Worm (Caenorhabditis elegans) whole organism, late embryonic: ENCODE measurements around the gene srx-125.

Experiments used
- F13H6.1 ChIP-seq: sonication (generic microtip); optimal IDR thresholded peaks from 2 replicates; lab custom pipeline; 2016; ENCODE audit warnings: missing genetic modification characterization, missing compliant biosample characterization
- K09A11.1 ChIP-seq: sonication (generic microtip); optimal IDR thresholded peaks from 2 replicates; lab custom pipeline; 2017; ENCODE audit warnings: antibody characterized with exemption, mild to moderate bottlenecking, missing genetic modification characterization, missing compliant biosample characterization; ENCODE audit not compliant: insufficient read depth
- Y22D7AL.16 ChIP-seq: sonication (generic microtip); optimal IDR thresholded peaks from 2 replicates; lab custom pipeline; 2016; ENCODE audit warnings: missing genetic modification characterization, missing compliant biosample characterization
- ahr-1 ChIP-seq: sonication (generic microtip); optimal IDR thresholded peaks from 2 replicates; lab custom pipeline; 2016; ENCODE audit warnings: missing genetic modification characterization, missing compliant biosample characterization
- ceh-19 ChIP-seq: fragments of 200-800 bp; sonication (Bioruptor generic); optimal IDR thresholded peaks from 2 replicates; lab custom pipeline; 2018; ENCODE audit warnings: mild to moderate bottlenecking, missing genetic modification characterization, missing compliant biosample characterization
- ceh-22 ChIP-seq: sonication (generic microtip); optimal IDR thresholded peaks from 2 replicates; lab custom pipeline; 2017; ENCODE audit warnings: missing biosample characterization, missing genetic modification characterization
- ceh-24 ChIP-seq: sonication (generic microtip); optimal IDR thresholded peaks from 2 replicates; lab custom pipeline; 2016; ENCODE audit warnings: mild to moderate bottlenecking, missing genetic modification characterization, missing compliant biosample characterization
- ceh-31 ChIP-seq: sonication (generic microtip); optimal IDR thresholded peaks from 2 replicates; lab custom pipeline; 2016; ENCODE audit warnings: missing genetic modification characterization, missing compliant biosample characterization
- ceh-34 ChIP-seq: sonication (generic microtip); optimal IDR thresholded peaks from 2 replicates; lab custom pipeline; 2016; ENCODE audit warnings: mild to moderate bottlenecking, missing genetic modification characterization, missing compliant biosample characterization
- ceh-45 ChIP-seq: fragments of 200-800 bp; sonication (Bioruptor generic); IDR thresholded peaks from 2 replicates; pipeline ENCODE4 v1.3.6; 2022; ENCODE audit warnings: missing genetic modification reagents, missing genetic modification characterization, missing compliant biosample characterization
- ceh-48 ChIP-seq: sonication (generic microtip); optimal IDR thresholded peaks from 2 replicates; lab custom pipeline; 2016; ENCODE audit warnings: missing genetic modification characterization, inconsistent platforms, missing compliant biosample characterization
- ceh-6 ChIP-seq: fragments of 200-800 bp; sonication (Bioruptor generic); optimal IDR thresholded peaks from 2 replicates; lab custom pipeline; 2018; ENCODE audit warnings: mild to moderate bottlenecking, missing genetic modification characterization, missing compliant biosample characterization
- che-1 ChIP-seq: sonication (generic microtip); optimal IDR thresholded peaks from 2 replicates; lab custom pipeline; 2016; ENCODE audit warnings: mild to moderate bottlenecking, missing genetic modification characterization, missing compliant biosample characterization
- dmd-4 ChIP-seq: sonication (generic microtip); optimal IDR thresholded peaks from 2 replicates; lab custom pipeline; 2016; ENCODE audit warnings: borderline replicate concordance, missing genetic modification characterization, missing compliant biosample characterization
- elt-2 ChIP-seq: sonication (generic microtip); optimal IDR thresholded peaks from 2 replicates; lab custom pipeline; 2016; ENCODE audit warnings: missing genetic modification reagents, missing genetic modification characterization, missing compliant biosample characterization
- elt-4 ChIP-seq: sonication (generic microtip); optimal IDR thresholded peaks from 2 replicates; lab custom pipeline; 2016; ENCODE audit warnings: missing genetic modification characterization, missing compliant biosample characterization
- eyg-1 ChIP-seq: sonication (generic microtip); optimal IDR thresholded peaks from 2 replicates; lab custom pipeline; 2016; ENCODE audit warnings: missing genotype, missing genetic modification characterization, missing compliant biosample characterization
- fax-1 ChIP-seq: sonication (generic microtip); optimal IDR thresholded peaks from 2 replicates; lab custom pipeline; 2016; ENCODE audit warnings: missing genotype, missing genetic modification characterization, missing compliant biosample characterization
- fkh-10 ChIP-seq: fragments of 150-350 bp; optimal IDR thresholded peaks from 2 replicates; lab custom pipeline; 2014; ENCODE audit warnings: missing biosample characterization, missing genetic modification reagents, missing genetic modification characterization
- fkh-6 ChIP-seq: sonication (generic microtip); optimal IDR thresholded peaks from 2 replicates; lab custom pipeline; 2016; ENCODE audit warnings: missing genetic modification characterization, missing compliant biosample characterization
- gmeb-2 ChIP-seq: sonication (generic microtip); optimal IDR thresholded peaks from 2 replicates; lab custom pipeline; 2016; ENCODE audit warnings: missing genetic modification characterization, inconsistent platforms, missing compliant biosample characterization
- hlh-15 ChIP-seq: sonication (generic microtip); optimal IDR thresholded peaks from 2 replicates; lab custom pipeline; 2016; ENCODE audit warnings: missing genetic modification characterization, missing compliant biosample characterization
- hlh-6 ChIP-seq: sonication (generic microtip); optimal IDR thresholded peaks from 2 replicates; lab custom pipeline; 2016; ENCODE audit warnings: missing genotype, missing genetic modification characterization, missing compliant biosample characterization
- lim-6 ChIP-seq: sonication (generic microtip); optimal IDR thresholded peaks from 2 replicates; lab custom pipeline; 2016; ENCODE audit warnings: missing genetic modification characterization, missing compliant biosample characterization
- lin-11 ChIP-seq: fragments of 200-800 bp; sonication (Bioruptor generic); optimal IDR thresholded peaks from 2 replicates; lab custom pipeline; 2018; ENCODE audit warnings: mild to moderate bottlenecking, missing genetic modification characterization, missing compliant biosample characterization
- madf-2 ChIP-seq: sonication (generic microtip); optimal IDR thresholded peaks from 2 replicates; lab custom pipeline; 2017; ENCODE audit warnings: missing genetic modification characterization, missing compliant biosample characterization
- nfya-1 ChIP-seq: sonication (generic microtip); optimal IDR thresholded peaks from 2 replicates; lab custom pipeline; 2017; ENCODE audit warnings: missing genetic modification characterization, mild to moderate bottlenecking, missing compliant biosample characterization, antibody characterized with exemption, moderate library complexity
- npax-4 ChIP-seq: sonication (generic microtip); optimal IDR thresholded peaks from 2 replicates; lab custom pipeline; 2016; ENCODE audit warnings: missing genetic modification characterization, missing compliant biosample characterization
- pat-9 ChIP-seq: fragments of 200-800 bp; sonication (Bioruptor generic); optimal IDR thresholded peaks from 2 replicates; lab custom pipeline; 2018; ENCODE audit warnings: mild to moderate bottlenecking, missing genetic modification characterization, moderate library complexity, missing compliant biosample characterization
- pax-1 ChIP-seq: fragments of 150-350 bp; optimal IDR thresholded peaks from 2 replicates; lab custom pipeline; 2014; ENCODE audit warnings: missing biosample characterization, missing genetic modification characterization
- pha-4 ChIP-seq: fragments of 150-350 bp; optimal IDR thresholded peaks from 2 replicates; lab custom pipeline; 2018; ENCODE audit warnings: missing biosample characterization, missing genetic modification reagents, missing genetic modification characterization
- pqm-1 ChIP-seq: sonication (generic microtip); optimal IDR thresholded peaks from 2 replicates; lab custom pipeline; 2016; ENCODE audit warnings: missing genetic modification characterization, missing compliant biosample characterization
- ref-2 ChIP-seq: sonication (generic microtip); optimal IDR thresholded peaks from 2 replicates; lab custom pipeline; 2016; ENCODE audit warnings: missing genetic modification characterization, missing compliant biosample characterization
- sdc-2 ChIP-seq: sonication (generic microtip); optimal IDR thresholded peaks from 2 replicates; lab custom pipeline; 2016; ENCODE audit warnings: missing genotype, missing genetic modification characterization, missing compliant biosample characterization
- sox-2 ChIP-seq: fragments of 200-800 bp; sonication (Bioruptor generic); IDR thresholded peaks from 2 replicates; pipeline ENCODE4 v1.3.6; 2022; ENCODE audit warnings: missing genetic modification reagents, missing genetic modification characterization, missing compliant biosample characterization
- ttx-3 ChIP-seq: sonication (generic microtip); optimal IDR thresholded peaks from 2 replicates; lab custom pipeline; 2016; ENCODE audit warnings: missing genetic modification reagents, missing genetic modification characterization, missing compliant biosample characterization
- unc-3 ChIP-seq, 2 experiments: fragments of 200-800 bp in 1 of 2; sonication (Bioruptor generic) in 1 of 2; sonication (generic microtip) in 1 of 2; conservative IDR thresholded peaks in 1 of 2; optimal IDR thresholded peaks in 1 of 2; 2 replicates each; pipeline versions ENCODE4 v1.3.6 to Lab custom; 2016 to 2022; ENCODE audit warnings: missing compliant biosample characterization in 2 of 2, missing genetic modification characterization in 2 of 2, missing genetic modification reagents in 1 of 2
- unc-42 ChIP-seq: sonication (generic microtip); optimal IDR thresholded peaks from 2 replicates; lab custom pipeline; 2016; ENCODE audit warnings: missing genotype, missing genetic modification characterization, missing compliant biosample characterization
- unc-55 ChIP-seq: sonication (generic microtip); optimal IDR thresholded peaks from 2 replicates; lab custom pipeline; 2017; ENCODE audit warnings: missing biosample characterization, missing genetic modification reagents, missing genetic modification characterization
- unc-86 ChIP-seq: sonication (generic microtip); optimal IDR thresholded peaks from 2 replicates; lab custom pipeline; 2016; ENCODE audit warnings: missing genetic modification characterization, missing compliant biosample characterization
- zip-5 ChIP-seq: sonication (generic microtip); optimal IDR thresholded peaks from 2 replicates; lab custom pipeline; 2016; ENCODE audit warnings: missing genetic modification characterization, missing compliant biosample characterization
- ztf-16 ChIP-seq: sonication (generic microtip); optimal IDR thresholded peaks from 2 replicates; lab custom pipeline; 2017; ENCODE audit warnings: missing genetic modification characterization, missing compliant biosample characterization

srx-125 gene

DNA sequence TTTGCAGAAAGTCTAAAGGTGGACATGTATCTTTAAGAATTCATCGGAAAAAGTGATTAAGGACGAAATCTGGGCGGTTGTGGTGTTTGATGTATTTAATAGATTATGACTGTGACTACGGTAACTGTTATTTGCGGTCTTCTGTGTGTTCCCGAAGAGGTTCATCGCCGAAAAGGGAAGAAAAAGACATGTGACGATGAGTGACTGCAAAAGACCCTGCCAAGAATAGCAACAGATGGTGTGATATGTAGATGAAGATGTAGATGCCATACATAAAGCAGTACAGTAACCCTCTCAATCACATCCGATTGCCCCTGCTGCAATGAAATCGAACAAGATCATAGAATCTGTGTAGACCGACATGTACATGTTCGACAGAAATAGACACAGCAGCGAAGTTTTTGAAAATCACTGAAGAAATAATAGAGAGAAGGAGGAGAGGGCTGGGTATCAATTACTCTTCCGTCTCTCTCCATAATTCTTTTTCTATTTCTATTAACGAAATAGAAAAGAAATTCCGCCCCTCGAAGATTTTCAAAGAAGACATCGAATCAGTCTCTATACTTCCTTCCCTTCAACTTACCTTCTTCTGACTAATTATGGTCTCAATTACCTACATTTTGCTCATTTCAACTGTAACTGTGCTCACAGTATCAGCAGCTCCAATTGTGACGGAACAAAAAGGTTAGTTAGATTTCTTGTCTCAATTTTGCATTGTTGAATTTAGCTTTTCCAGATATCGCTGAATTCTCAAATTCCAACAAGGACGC is 8.1 kb upstream of the srx-125 start, which contains the start of gene F32H5.3:
Gene F32H5.3, plus strand, starts transcription at position 513 of the 770 bp plus-strand sequence.
- TF ChIP-seq ref-2 (tag; lab: Kevin White, UChicago) (no peak), ceh-45 (GFP tag; lab: Robert Waterston, UW) (no peak)

DNA sequence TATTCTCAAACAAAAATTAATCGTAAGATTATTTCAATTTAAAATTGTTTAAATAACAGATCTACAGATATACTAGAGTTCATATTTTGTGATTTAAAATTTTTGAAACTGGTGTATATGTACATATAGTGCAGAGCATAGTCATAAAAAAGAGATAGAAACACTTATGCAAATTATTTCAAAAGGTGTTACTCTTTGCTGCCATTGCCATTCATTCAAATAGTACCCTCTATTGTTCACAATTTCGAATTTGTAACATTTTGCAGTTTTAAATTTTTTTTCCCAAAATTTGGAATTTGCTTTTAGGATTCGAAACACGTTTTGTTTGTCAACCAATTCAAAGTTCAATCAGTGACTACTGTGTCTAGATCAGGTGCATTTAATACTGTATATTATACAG is 6.9 kb upstream of the srx-125 start, which contains the start of gene F32H5.4:
Gene F32H5.4, plus strand, starts transcription at position 301 of the 400 bp plus-strand sequence.
- TF ChIP-seq unc-55 (GFP tag; lab: Kevin White, UChicago) (no peak), ahr-1 (tag; lab: Kevin White, UChicago) (no peak), lin-11 (no peak), ceh-6 (GFP tag; lab: Kevin White, UChicago) (no peak), ceh-48 (no peak), nfya-1 (tag; lab: Kevin White, UChicago) (no peak)

DNA sequence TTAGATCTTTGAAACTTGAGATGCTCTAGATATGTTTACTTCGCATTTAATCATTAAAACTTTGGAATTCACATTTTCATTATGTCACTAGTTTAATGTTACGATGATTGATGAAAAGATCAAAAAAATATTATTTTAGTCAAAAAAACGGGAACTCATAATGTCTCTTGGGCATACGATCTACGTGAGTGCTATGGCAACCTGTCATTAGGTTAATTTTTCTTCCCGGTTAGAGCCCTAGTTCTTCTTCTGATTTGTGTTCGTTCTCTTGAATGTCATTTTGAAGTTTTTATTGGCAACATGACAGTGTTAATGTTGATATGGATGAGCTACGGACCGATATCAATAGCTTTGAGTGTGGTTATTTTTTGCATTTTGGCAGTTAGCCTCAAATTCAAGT is 3.7 kb upstream of the srx-125 start, which contains the start of gene srg-46:
Gene srg-46, plus strand, starts transcription at position 301 of the 400 bp plus-strand sequence.
- TF ChIP-seq pat-9 (tag; lab: Kevin White, UChicago) (no peak), ref-2 (tag; lab: Kevin White, UChicago) (no peak), eyg-1 (tag; lab: Kevin White, UChicago) (no peak), unc-55 (GFP tag; lab: Kevin White, UChicago) (no peak), madf-2 (no peak), ceh-19 (GFP tag; lab: Kevin White, UChicago) (no peak), ceh-24 (tag; lab: Kevin White, UChicago) (no peak), ceh-22 (tag; lab: Kevin White, UChicago) (no peak), pax-1 (tag; lab: Kevin White, UChicago) (no peak), che-1 (tag; lab: Kevin White, UChicago) (no peak), ceh-48 (no peak), fkh-6 (no peak), Y22D7AL.16 (tag; lab: Kevin White, UChicago) (no peak), K09A11.1 (tag; lab: Kevin White, UChicago) (no peak), unc-86 (tag; lab: Kevin White, UChicago) (no peak), elt-2 (tag; lab: Kevin White, UChicago) (no peak), zip-5 (tag; lab: Kevin White, UChicago) (no peak), lim-6 (tag; lab: Kevin White, UChicago) (no peak), ceh-34 (no peak)

DNA sequence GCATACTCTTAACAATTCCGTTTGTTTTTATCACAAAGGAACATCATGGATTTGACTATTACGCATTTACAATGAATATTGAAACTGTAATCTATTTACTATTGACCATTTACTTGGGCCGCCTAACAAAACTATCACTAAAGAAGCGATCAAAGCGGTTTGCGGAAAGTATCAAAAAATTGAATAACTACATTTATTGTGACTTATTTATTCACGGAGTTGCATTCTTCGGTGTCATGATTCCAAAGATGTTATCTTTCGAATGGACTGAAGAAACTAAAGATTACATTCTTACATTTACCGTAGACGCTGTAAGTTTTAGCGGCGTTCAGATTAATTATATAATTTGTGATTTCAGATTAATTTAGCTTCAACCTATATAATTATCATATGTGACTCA is 2.9 kb upstream of the srx-125 start:
- TF ChIP-seq fkh-10 (GFP tag; lab: Kevin White, UChicago) = no peak
- TF ChIP-seq ceh-31 (tag; lab: Kevin White, UChicago) = no peak
- no peak for TF ChIP-seq sox-2
- no peak for TF ChIP-seq eyg-1 (tag; lab: Kevin White, UChicago)
- no peak for TF ChIP-seq npax-4 (tag; lab: Kevin White, UChicago)
- TF ChIP-seq Y22D7AL.16 (tag; lab: Kevin White, UChicago) = no peak
- no peak for TF ChIP-seq ttx-3 (tag; lab: Kevin White, UChicago)
- TF ChIP-seq ref-2 (tag; lab: Kevin White, UChicago) = no peak
- TF ChIP-seq, all 69 proteins: peak for 0

DNA sequence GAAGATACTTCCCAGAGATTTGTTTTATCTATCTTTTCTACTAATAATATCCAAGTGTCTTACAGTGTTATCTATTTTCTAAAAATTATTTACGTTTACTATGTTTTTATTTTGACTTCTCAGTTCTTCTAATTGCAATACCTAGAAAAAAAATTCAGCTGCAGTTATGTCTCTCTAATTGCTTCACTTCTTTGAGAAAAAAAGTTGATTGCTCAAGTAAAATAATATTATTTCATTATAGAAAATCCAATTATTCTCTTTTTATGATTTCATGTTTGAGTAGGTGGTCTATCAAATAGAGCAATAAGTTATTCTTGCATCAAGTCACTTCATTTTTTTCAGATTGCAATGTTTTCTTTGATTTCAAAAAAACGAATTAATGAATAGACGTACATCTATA is 636 bp upstream of the srx-125 start:
- TF ChIP-seq madf-2 (no peak), ceh-48 (no peak), pqm-1 (no peak), gmeb-2 (tag; lab: Kevin White, UChicago) (no peak), ceh-34 (no peak), F13H6.1 (tag; lab: Kevin White, UChicago) (no peak), hlh-6 (tag; lab: Kevin White, UChicago) (no peak), sdc-2 (no peak), unc-3 (GFP tag; conservative IDR thresholded peaks at IDR 0.05; lab: Robert Waterston, UW) (no peak), unc-3 (tag; optimal IDR thresholded peaks at IDR 0.05; lab: Kevin White, UChicago) (no peak), dmd-4 (no peak), hlh-15 (tag; lab: Kevin White, UChicago) (no peak), elt-2 (tag; lab: Kevin White, UChicago) (no peak), ahr-1 (tag; lab: Kevin White, UChicago) (no peak), ztf-16 (tag; lab: Kevin White, UChicago) (no peak), fax-1 (tag; lab: Kevin White, UChicago) (no peak), unc-42 (tag; lab: Kevin White, UChicago) (no peak), pha-4 (tag; lab: Kevin White, UChicago) (no peak), elt-4 (tag; lab: Kevin White, UChicago) (no peak), K09A11.1 (tag; lab: Kevin White, UChicago) (no peak), che-1 (tag; lab: Kevin White, UChicago) (no peak)
